Fruit fly (Drosophila melanogaster): ENCODE data around the gene CG2211.

CG2211 gene

dm6 chr3L:1376014-1376745, 41.0 kb upstream of the CG2211 start (continued):
- peak; percentile 35 for TF ChIP-seq pnt (GFP tag; optimal IDR thresholded peaks at IDR 0.05)
- TF ChIP-seq bsh (GFP tag; optimal IDR thresholded peaks at IDR 0.05): peak; percentile 49 to 71
- TF ChIP-seq amos (GFP tag; IDR thresholded peaks at IDR 0.05; ENCODE audit: partially characterized antibody): no peak
- TF ChIP-seq btn (GFP tag; optimal IDR thresholded peaks at IDR 0.05): peak; percentile 12
- TF ChIP-seq Atf3 (GFP tag; optimal IDR thresholded peaks at IDR 0.05): no peak
- peak; percentile 78 for TF ChIP-seq Sox102F (GFP tag; optimal IDR thresholded peaks at IDR 0.05)
- no peak for TF ChIP-seq cg (GFP tag; optimal IDR thresholded peaks at IDR 0.05)
- peak; percentile 31 to 35 for TF ChIP-seq chif (GFP tag; optimal IDR thresholded peaks at IDR 0.05)
- TF ChIP-seq Sin3A (optimal IDR thresholded peaks at IDR 0.05): no peak
- TF ChIP-seq HLH3B (GFP tag; IDR thresholded peaks at IDR 0.05): peak; percentile 41; the same call in 1 of the 2 replicates
- peak; percentile 37 for TF ChIP-seq fd96Cb (tag; optimal IDR thresholded peaks at IDR 0.05)
- TF ChIP-seq CG12942 (GFP tag; optimal IDR thresholded peaks at IDR 0.05): no peak
- peak; percentile 30 for TF ChIP-seq bcd (GFP tag; optimal IDR thresholded peaks at IDR 0.05)
- TF ChIP-seq bab2 (GFP tag; optimal IDR thresholded peaks at IDR 0.05): peak; percentile 50
- TF ChIP-seq Hr39 (optimal IDR thresholded peaks at IDR 0.05): no peak
- no peak for TF ChIP-seq CG8290 (GFP tag; optimal IDR thresholded peaks at IDR 0.05)
- peak in 1 of 2 experiments; percentile 56 for TF ChIP-seq CG8290 (tag; optimal IDR thresholded peaks at IDR 0.05)
- TF ChIP-seq Rfx (GFP tag; IDR thresholded peaks at IDR 0.05): peak; percentile 60
- no peak for TF ChIP-seq wek (GFP tag; optimal IDR thresholded peaks at IDR 0.05)
- TF ChIP-seq BtbVII (GFP tag; optimal IDR thresholded peaks at IDR 0.05): no peak
- peak; percentile 14 for TF ChIP-seq jing (GFP tag; optimal IDR thresholded peaks at IDR 0.05)
- TF ChIP-seq CG1233 (GFP tag; optimal IDR thresholded peaks at IDR 0.05): no peak
- no peak for TF ChIP-seq bigmax (GFP tag; optimal IDR thresholded peaks at IDR 0.05)
- no peak for TF ChIP-seq fu2 (GFP tag; optimal IDR thresholded peaks at IDR 0.05)
- peak; percentile 61 for TF ChIP-seq Scr (GFP tag; IDR thresholded peaks at IDR 0.05; ENCODE audit: partially characterized antibody)
- TF ChIP-seq kah (GFP tag; optimal IDR thresholded peaks at IDR 0.05): no peak
- no peak for TF ChIP-seq MESR4 (GFP tag; optimal IDR thresholded peaks at IDR 0.05)
- TF ChIP-seq tll (GFP tag; optimal IDR thresholded peaks at IDR 0.05): no peak
- no peak for TF ChIP-seq pzg (GFP tag; optimal IDR thresholded peaks at IDR 0.05)
- no peak for TF ChIP-seq Nf-YA (GFP tag; IDR thresholded peaks at IDR 0.05)
- 0 out of 3 replicates have a peak, but pooled peaks have one; percentile 21 for TF ChIP-seq CG7357 (GFP tag; IDR thresholded peaks at IDR 0.05)
- TF ChIP-seq Aef1 (GFP tag; IDR thresholded peaks at IDR 0.05): peak; percentile 23; the same call in 1 of the 3 replicates
- TF ChIP-seq CG17385 (GFP tag; optimal IDR thresholded peaks at IDR 0.05): peak; percentile 49
- TF ChIP-seq CG14860 (GFP tag; IDR thresholded peaks at IDR 0.05; ENCODE audit: partially characterized antibody): peak; percentile 59; the same call in 2 of the 3 replicates
- TF ChIP-seq maf-S (GFP tag; optimal IDR thresholded peaks at IDR 0.05): no peak
- no peak for TF ChIP-seq Hey (tag; optimal IDR thresholded peaks at IDR 0.05)
- no peak for TF ChIP-seq sug (tag; optimal IDR thresholded peaks at IDR 0.05)
- TF ChIP-seq B-H1 (GFP tag; IDR thresholded peaks at IDR 0.05): peak; percentile 26; the same call in 2 of the 3 replicates
- no peak for TF ChIP-seq CG4617 (GFP tag; optimal IDR thresholded peaks at IDR 0.05; ENCODE audit: borderline replicate concordance)
- TF ChIP-seq CG2116 (GFP tag; optimal IDR thresholded peaks at IDR 0.05): no peak
- 0 out of 2 replicates have a peak, but pooled peaks have one; percentile 30 for TF ChIP-seq CG7372 (GFP tag; IDR thresholded peaks at IDR 0.05)
- TF ChIP-seq CG32767 (GFP tag; IDR thresholded peaks at IDR 0.05): peak; percentile 57; the same call in 1 of the 2 replicates
- no peak for TF ChIP-seq CG34422 (GFP tag; IDR thresholded peaks at IDR 0.05)
- peak; percentile 22 for TF ChIP-seq Sox100B (GFP tag; optimal IDR thresholded peaks at IDR 0.05)
- TF ChIP-seq twi (tag; optimal IDR thresholded peaks at IDR 0.05): no peak
- TF ChIP-seq Tbp (GFP tag; optimal IDR thresholded peaks at IDR 0.05): no peak
- TF ChIP-seq CG8765 (GFP tag; IDR thresholded peaks at IDR 0.05): no peak
- TF ChIP-seq Optix (GFP tag; IDR thresholded peaks at IDR 0.05): peak; percentile 46; the same call in 1 of the 3 replicates
- no peak for TF ChIP-seq CG2199 (GFP tag; IDR thresholded peaks at IDR 0.05)
- TF ChIP-seq ttk (GFP tag; IDR thresholded peaks at IDR 0.05): peak; percentile 64; the same call in 1 of the 2 replicates

Data from whole organism, embryonic.